Fruit fly (Drosophila melanogaster): ENCODE results near the gene Sfxn1-3.

Sfxn1-3 gene

dm6 chr3R:4333964-4334363 lies 44.4 kb upstream of the Sfxn1-3 start, which contains the start of gene CG9776 (continued):
- TF ChIP-seq hbn (GFP tag; IDR thresholded peaks at IDR 0.05; ENCODE audit: partially characterized antibody) (peak; percentile 96), btn (GFP tag; optimal IDR thresholded peaks at IDR 0.05) (no peak), tap (tag; optimal IDR thresholded peaks at IDR 0.05) (no peak), dan (GFP tag; IDR thresholded peaks at IDR 0.05) (no peak), grn (GFP tag; optimal IDR thresholded peaks at IDR 0.05) (no peak), CG6765 (GFP tag; optimal IDR thresholded peaks at IDR 0.05) (no peak), CG31441 (GFP tag; IDR thresholded peaks at IDR 0.05) (no peak), CG33557 (GFP tag; optimal IDR thresholded peaks at IDR 0.05) (peak; percentile 25), Hr3 (GFP tag; optimal IDR thresholded peaks at IDR 0.05) (peak; percentile 42), zfh2 (GFP tag; optimal IDR thresholded peaks at IDR 0.05) (peak; percentile 55), ash1 (GFP tag; optimal IDR thresholded peaks at IDR 0.05) (no peak), E2f1 (GFP tag; IDR thresholded peaks at IDR 0.05) (peak; percentile 45; the same call in 1 of the 2 replicates), crp (GFP tag; optimal IDR thresholded peaks at IDR 0.05) (peak in 1 of 2 experiments; percentile 37), Max (GFP tag; optimal IDR thresholded peaks at IDR 0.05) (peak; percentile 64), CG34224 (GFP tag; IDR thresholded peaks at IDR 0.05; ENCODE audit: partially characterized antibody) (peak; percentile 97), slou (GFP tag; optimal IDR thresholded peaks at IDR 0.05) (peak; percentile 6), Sin3A (optimal IDR thresholded peaks at IDR 0.05) (peak; percentile 63), corto (GFP tag; optimal IDR thresholded peaks at IDR 0.05) (no peak), CG4854 (GFP tag; optimal IDR thresholded peaks at IDR 0.05) (no peak), hkb (optimal IDR thresholded peaks at IDR 0.05) (peak; percentile 30), hkb (GFP tag; IDR thresholded peaks at IDR 0.05) (peak; percentile 84), CG3065 (GFP tag; optimal IDR thresholded peaks at IDR 0.05) (peak; percentile 39), CG32767 (GFP tag; IDR thresholded peaks at IDR 0.05) (no peak), onecut (GFP tag; IDR thresholded peaks at IDR 0.05) (peak; percentile 33; the same call in 1 of the 2 replicates), dimm (GFP tag; IDR thresholded peaks at IDR 0.05) (no peak), ind (GFP tag; optimal IDR thresholded peaks at IDR 0.05) (peak; percentile 52), lilli (GFP tag; optimal IDR thresholded peaks at IDR 0.05) (peak; percentile 73), CG17829 (tag; optimal IDR thresholded peaks at IDR 0.05) (peak; percentile 82), Trl (optimal IDR thresholded peaks at IDR 0.05) (no peak), Trl (GFP tag; optimal IDR thresholded peaks at IDR 0.05) (peak; percentile 75), nerfin-2 (GFP tag; IDR thresholded peaks at IDR 0.05; ENCODE audit: partially characterized antibody) (peak; percentile 95), nmo (GFP tag; optimal IDR thresholded peaks at IDR 0.05) (peak; percentile 78), nom (GFP tag; optimal IDR thresholded peaks at IDR 0.05) (no peak), peb (GFP tag; IDR thresholded peaks at IDR 0.05) (no peak), wor (GFP tag; IDR thresholded peaks at IDR 0.05) (no peak), unpg (GFP tag; optimal IDR thresholded peaks at IDR 0.05) (no peak), Drgx (GFP tag; IDR thresholded peaks at IDR 0.05) (no peak), CG10979 (tag; optimal IDR thresholded peaks at IDR 0.05) (no peak), MBD-R2 (GFP tag; IDR thresholded peaks at IDR 0.05) (peak; percentile 87), CG1647 (GFP tag; optimal IDR thresholded peaks at IDR 0.05) (peak; percentile 23), ab (GFP tag; optimal IDR thresholded peaks at IDR 0.05) (no peak), CG15073 (GFP tag; optimal IDR thresholded peaks at IDR 0.05) (peak; percentile 5), Myb (GFP tag; optimal IDR thresholded peaks at IDR 0.05) (peak; percentile 71), CG6813 (GFP tag; optimal IDR thresholded peaks at IDR 0.05) (no peak), lab (GFP tag; optimal IDR thresholded peaks at IDR 0.05) (no peak), Hr78 (GFP tag; optimal IDR thresholded peaks at IDR 0.05) (peak in 1 of 2 experiments; percentile 27), CG6854 (GFP tag; optimal IDR thresholded peaks at IDR 0.05) (no peak), CG16815 (GFP tag; optimal IDR thresholded peaks at IDR 0.05) (no peak), Chrac-16 (GFP tag; optimal IDR thresholded peaks at IDR 0.05) (peak; percentile 41), pzg (GFP tag; optimal IDR thresholded peaks at IDR 0.05) (peak; percentile 94), Jarid2 (GFP tag; optimal IDR thresholded peaks at IDR 0.05) (no peak), jumu (GFP tag; optimal IDR thresholded peaks at IDR 0.05) (peak; percentile 41)
